Worm (Caenorhabditis elegans) whole organism, L2 larva: ENCODE measurements around the gene srw-133.

Experiments used
- C34F6.9 ChIP-seq: fragments of 150-350 bp; optimal IDR thresholded peaks from 2 replicates; lab custom pipeline; 2014; ENCODE audit warnings: missing biosample characterization, missing genetic modification characterization
- F13H6.1 ChIP-seq: sonication (generic microtip); optimal IDR thresholded peaks from 2 replicates; lab custom pipeline; 2016; ENCODE audit warnings: missing genetic modification characterization, missing compliant biosample characterization
- R02D3.7 ChIP-seq: fragments of 150-350 bp; optimal IDR thresholded peaks from 2 replicates; lab custom pipeline; 2014; ENCODE audit warnings: missing biosample characterization, missing genetic modification characterization
- Y55F3AM.14 ChIP-seq: fragments of 200-800 bp; sonication (Bioruptor generic); optimal IDR thresholded peaks from 2 replicates; lab custom pipeline; 2018; ENCODE audit warnings: mild to moderate bottlenecking, missing genetic modification characterization, missing compliant biosample characterization
- ZK546.5 ChIP-seq: sonication (generic microtip); optimal IDR thresholded peaks from 2 replicates; lab custom pipeline; 2017; ENCODE audit warnings: missing biosample characterization, missing genetic modification characterization
- alr-1 ChIP-seq: fragments of 150-350 bp; optimal IDR thresholded peaks from 2 replicates; lab custom pipeline; 2014; ENCODE audit warnings: missing biosample characterization, missing genetic modification characterization
- aly-2 ChIP-seq: fragments of 150-350 bp; optimal IDR thresholded peaks from 2 replicates; lab custom pipeline; 2014; ENCODE audit warnings: missing biosample characterization, missing genetic modification characterization
- ama-1 ChIP-seq: fragments of 150-350 bp; optimal IDR thresholded peaks from 2 replicates; lab custom pipeline; 2018; ENCODE audit warnings: inconsistent platforms
- blmp-1 ChIP-seq: sonication (generic microtip); optimal IDR thresholded peaks from 2 replicates; lab custom pipeline; 2017; ENCODE audit warnings: missing genetic modification characterization, mild to moderate bottlenecking, missing compliant biosample characterization, antibody characterized with exemption, moderate library complexity; ENCODE audit not compliant: insufficient read depth
- ceh-16 ChIP-seq: fragments of 150-350 bp; optimal IDR thresholded peaks from 2 replicates; lab custom pipeline; 2014; ENCODE audit warnings: missing biosample characterization, missing genetic modification characterization
- ceh-82 ChIP-seq: fragments of 150-350 bp; optimal IDR thresholded peaks from 2 replicates; lab custom pipeline; 2014; ENCODE audit warnings: missing biosample characterization, missing genetic modification characterization
- crh-2 ChIP-seq: sonication (generic microtip); optimal IDR thresholded peaks from 2 replicates; lab custom pipeline; 2017; ENCODE audit warnings: missing biosample characterization, missing genetic modification characterization
- dmd-4 ChIP-seq: sonication (generic microtip); optimal IDR thresholded peaks from 2 replicates; lab custom pipeline; 2017; ENCODE audit warnings: missing biosample characterization, missing genetic modification characterization
- egl-27 ChIP-seq: sonication (generic microtip); optimal IDR thresholded peaks from 3 replicates; lab custom pipeline; 2017; ENCODE audit warnings: missing biosample characterization, missing genetic modification reagents, missing genetic modification characterization
- elt-1 ChIP-seq: fragments of 150-350 bp; optimal IDR thresholded peaks from 2 replicates; lab custom pipeline; 2014; ENCODE audit warnings: missing biosample characterization, missing genetic modification characterization
- elt-3 ChIP-seq: sonication (generic microtip); optimal IDR thresholded peaks from 2 replicates; lab custom pipeline; 2017; ENCODE audit warnings: missing biosample characterization, missing genetic modification characterization
- fos-1 ChIP-seq: fragments of 150-350 bp; optimal IDR thresholded peaks from 2 replicates; lab custom pipeline; 2014; ENCODE audit warnings: missing biosample characterization, missing genetic modification characterization
- gmeb-1 ChIP-seq: fragments of 150-350 bp; optimal IDR thresholded peaks from 2 replicates; lab custom pipeline; 2014; ENCODE audit warnings: missing biosample characterization, missing genetic modification characterization
- lin-11 ChIP-seq: fragments of 150-350 bp; sonication (generic microtip); optimal IDR thresholded peaks from 2 replicates; lab custom pipeline; 2014; ENCODE audit warnings: missing biosample characterization, missing genetic modification characterization, inconsistent platforms, mixed read lengths
- lin-13 ChIP-seq: fragments of 150-350 bp; optimal IDR thresholded peaks from 2 replicates; lab custom pipeline; 2014; ENCODE audit warnings: missing biosample characterization, missing genetic modification reagents, missing genetic modification characterization
- lin-39 ChIP-seq: fragments of 150-350 bp; optimal IDR thresholded peaks from 2 replicates; lab custom pipeline; 2014; ENCODE audit warnings: missing biosample characterization, missing genetic modification reagents, missing genetic modification characterization
- lsy-2 ChIP-seq, 2 experiments: fragments of 150-350 bp in 1 of 2; sonication (generic microtip) in 1 of 2; optimal IDR thresholded peaks; 2 replicates each; lab custom pipeline; 2014 to 2017; ENCODE audit warnings: missing biosample characterization in 2 of 2, missing genetic modification characterization in 2 of 2
- mab-5 ChIP-seq: fragments of 150-350 bp; optimal IDR thresholded peaks from 2 replicates; lab custom pipeline; 2014; ENCODE audit warnings: missing biosample characterization, missing genetic modification characterization
- mbf-1 ChIP-seq: sonication (generic microtip); optimal IDR thresholded peaks from 2 replicates; lab custom pipeline; 2017; ENCODE audit warnings: missing biosample characterization, missing genetic modification characterization
- mdl-1 ChIP-seq, 2 experiments: fragments of 150-350 bp in 1 of 2; sonication (generic microtip) in 1 of 2; optimal IDR thresholded peaks; 2 replicates each; lab custom pipeline; 2017; ENCODE audit warnings: missing biosample characterization in 2 of 2, missing genetic modification characterization in 2 of 2
- nhr-10 ChIP-seq: sonication (generic microtip); optimal IDR thresholded peaks from 2 replicates; lab custom pipeline; 2017; ENCODE audit warnings: missing biosample characterization, missing genetic modification characterization
- nhr-11 ChIP-seq: fragments of 150-350 bp; optimal IDR thresholded peaks from 2 replicates; lab custom pipeline; 2014; ENCODE audit warnings: missing biosample characterization, missing genetic modification characterization
- nhr-12 ChIP-seq: fragments of 150-350 bp; optimal IDR thresholded peaks from 2 replicates; lab custom pipeline; 2014; ENCODE audit warnings: missing biosample characterization, missing genetic modification characterization
- nhr-129 ChIP-seq: fragments of 150-350 bp; optimal IDR thresholded peaks from 2 replicates; lab custom pipeline; 2014; ENCODE audit warnings: missing biosample characterization, missing genetic modification characterization
- nhr-21 ChIP-seq: fragments of 150-350 bp; optimal IDR thresholded peaks from 2 replicates; lab custom pipeline; 2014; ENCODE audit warnings: missing biosample characterization, missing genetic modification characterization
- nhr-23 ChIP-seq: fragments of 150-350 bp; optimal IDR thresholded peaks from 2 replicates; lab custom pipeline; 2014; ENCODE audit warnings: missing biosample characterization, missing genetic modification reagents, missing genetic modification characterization
- nhr-237 ChIP-seq: fragments of 150-350 bp; optimal IDR thresholded peaks from 2 replicates; lab custom pipeline; 2014; ENCODE audit warnings: missing biosample characterization, missing genetic modification characterization
- nhr-25 ChIP-seq: fragments of 150-350 bp; sonication (generic microtip); optimal IDR thresholded peaks from 3 replicates; lab custom pipeline; 2014; ENCODE audit warnings: missing biosample characterization, missing genetic modification characterization
- nhr-6 ChIP-seq: fragments of 150-350 bp; optimal IDR thresholded peaks from 2 replicates; lab custom pipeline; 2014; ENCODE audit warnings: missing biosample characterization, missing genetic modification characterization
- nhr-77 ChIP-seq: fragments of 150-350 bp; optimal IDR thresholded peaks from 2 replicates; lab custom pipeline; 2014; ENCODE audit warnings: missing biosample characterization, missing genetic modification characterization
- peb-1 ChIP-seq: fragments of 150-350 bp; optimal IDR thresholded peaks from 2 replicates; lab custom pipeline; 2014; ENCODE audit warnings: missing biosample characterization, missing genetic modification characterization
- sem-4 ChIP-seq: fragments of 150-350 bp; optimal IDR thresholded peaks from 2 replicates; lab custom pipeline; 2014; ENCODE audit warnings: missing biosample characterization, missing genetic modification reagents, missing genetic modification characterization
- skn-1 ChIP-seq: sonication (generic microtip); optimal IDR thresholded peaks from 2 replicates; lab custom pipeline; 2017; ENCODE audit warnings: missing biosample characterization, missing genetic modification characterization
- sma-3 ChIP-seq: sonication (generic microtip); optimal IDR thresholded peaks from 2 replicates; lab custom pipeline; 2016; ENCODE audit warnings: missing genetic modification reagents, missing genetic modification characterization, missing compliant biosample characterization
- sma-9 ChIP-seq, 2 experiments: fragments of 150-350 bp in 1 of 2; sonication (generic microtip) in 1 of 2; optimal IDR thresholded peaks; 2 replicates each; lab custom pipeline; 2014 to 2016; ENCODE audit warnings: missing genetic modification characterization in 2 of 2, mild to moderate bottlenecking in 1 of 2, missing biosample characterization in 1 of 2, missing compliant biosample characterization in 1 of 2, missing genetic modification reagents in 1 of 2, moderate library complexity in 1 of 2
- snpc-4 ChIP-seq: fragments of 150-350 bp; optimal IDR thresholded peaks from 2 replicates; lab custom pipeline; 2014; ENCODE audit warnings: missing biosample characterization, missing genetic modification characterization
- unc-39 ChIP-seq: fragments of 150-350 bp; optimal IDR thresholded peaks from 2 replicates; lab custom pipeline; 2014; ENCODE audit warnings: missing biosample characterization, missing genetic modification characterization
- unc-55 ChIP-seq: fragments of 150-350 bp; sonication (generic microtip); optimal IDR thresholded peaks from 3 replicates; lab custom pipeline; 2014; ENCODE audit warnings: missing biosample characterization, missing genetic modification reagents, missing genetic modification characterization
- unc-62 ChIP-seq: fragments of 150-350 bp; optimal IDR thresholded peaks from 2 replicates; lab custom pipeline; 2014; ENCODE audit warnings: missing biosample characterization, missing genetic modification reagents, missing genetic modification characterization
- zag-1 ChIP-seq: fragments of 150-350 bp; optimal IDR thresholded peaks from 2 replicates; lab custom pipeline; 2014; ENCODE audit warnings: missing biosample characterization, missing genetic modification characterization
- ztf-1 ChIP-seq: fragments of 200-800 bp; sonication (Bioruptor generic); conservative IDR thresholded peaks from 2 replicates; pipeline ENCODE4 v1.3.6; 2022; ENCODE audit warnings: missing genetic modification characterization, missing compliant biosample characterization
- ztf-11 ChIP-seq: sonication (generic microtip); optimal IDR thresholded peaks from 2 replicates; lab custom pipeline; 2017; ENCODE audit warnings: missing biosample characterization, missing genetic modification characterization
- ztf-4 ChIP-seq: fragments of 150-350 bp; optimal IDR thresholded peaks from 2 replicates; lab custom pipeline; 2014; ENCODE audit warnings: missing biosample characterization, missing genetic modification characterization

srw-133 gene

ce11 chrV:4138688-4139087 is 24.2 kb upstream of the srw-133 start, which contains the start of gene lgc-29:
TSS of gene lgc-29 (plus strand) at chrV:4138988.
- no peak for TF ChIP-seq nhr-23 (tag; lab: Kevin White, UChicago)

ce11 chrV:4134728-4135127 is 20.2 kb upstream of the srw-133 start, which contains the start of gene lgc-1:
TSS of gene lgc-1 (plus strand) at chrV:4135028.
- TF ChIP-seq peb-1 (tag; lab: Kevin White, UChicago), result no peak
- no peak for TF ChIP-seq ceh-82
- no peak for TF ChIP-seq elt-1 (tag; lab: Kevin White, UChicago)
- TF ChIP-seq nhr-6, result no peak
- no peak for TF ChIP-seq mbf-1 (tag; lab: Kevin White, UChicago)
- TF ChIP-seq nhr-12 (tag; lab: Kevin White, UChicago), result no peak
- no peak for TF ChIP-seq elt-3 (tag; lab: Kevin White, UChicago)
- no peak for TF ChIP-seq ztf-4
- no peak for TF ChIP-seq mdl-1 (tag; optimal IDR thresholded peaks at IDR 0.05; lab: Kevin White, UChicago)
- TF ChIP-seq nhr-237 (tag; lab: Kevin White, UChicago), result no peak
- TF ChIP-seq ztf-11 (tag; lab: Kevin White, UChicago), result no peak
- no peak for TF ChIP-seq nhr-10
- TF ChIP-seq aly-2 (tag; lab: Kevin White, UChicago), result no peak

ce11 chrV:4131471-4131939 is 17.0 kb upstream of the srw-133 start, which contains the start of gene nhr-57:
TSS of gene nhr-57 (plus strand) at chrV:4131889.
- TF ChIP-seq ceh-16 (tag; lab: Kevin White, UChicago), result no peak
- peak; percentile 86 for TF ChIP-seq Y55F3AM.14 (GFP tag; lab: Kevin White, UChicago)
- TF ChIP-seq nhr-21 (tag; lab: Kevin White, UChicago), result peak; percentile 87
- peak; percentile 89 for TF ChIP-seq sma-3 (GFP tag; lab: Kevin White, UChicago)
- no peak for TF ChIP-seq lin-11 (tag; lab: Kevin White, UChicago)
- no peak for TF ChIP-seq ztf-1 (GFP tag; lab: Robert Waterston, UW)
- TF ChIP-seq nhr-6, result peak; percentile 67
- TF ChIP-seq zag-1 (tag; lab: Kevin White, UChicago), result no peak
- peak; percentile 96 for TF ChIP-seq nhr-129 (tag; lab: Kevin White, UChicago)
- peak; percentile 82 for TF ChIP-seq F13H6.1 (tag; lab: Kevin White, UChicago)
- no peak for TF ChIP-seq nhr-12 (tag; lab: Kevin White, UChicago)
- no peak for TF ChIP-seq mbf-1 (tag; lab: Kevin White, UChicago)
- TF ChIP-seq ztf-11 (tag; lab: Kevin White, UChicago), result no peak
- no peak for TF ChIP-seq nhr-23 (tag; lab: Kevin White, UChicago)
- no peak for TF ChIP-seq elt-1 (tag; lab: Kevin White, UChicago)
- no peak for TF ChIP-seq lin-39
- TF ChIP-seq nhr-11 (tag; lab: Kevin White, UChicago), result no peak
- TF ChIP-seq ceh-82, result no peak
- TF ChIP-seq C34F6.9, result peak; percentile 51
- peak in 1 of 2 experiments; percentile 40 for TF ChIP-seq mdl-1 (tag; optimal IDR thresholded peaks at IDR 0.05; lab: Kevin White, UChicago)
- peak; percentile 51 for TF ChIP-seq crh-2 (tag; lab: Kevin White, UChicago)
- peak; percentile 72 for TF ChIP-seq skn-1 (tag; lab: Kevin White, UChicago)
- TF ChIP-seq ZK546.5 (tag; lab: Kevin White, UChicago), result no peak
- TF ChIP-seq alr-1 (tag; lab: Kevin White, UChicago), result no peak
- TF ChIP-seq fos-1 (tag; lab: Kevin White, UChicago), result peak; percentile 73
- TF ChIP-seq lsy-2 (tag; optimal IDR thresholded peaks at IDR 0.05; lab: Kevin White, UChicago), result no peak
- TF ChIP-seq unc-62 (GFP tag; lab: Kevin White, UChicago), result no peak
- no peak for TF ChIP-seq ztf-4
- peak; percentile 60 for TF ChIP-seq egl-27 (tag; lab: Kevin White, UChicago)
- no peak for TF ChIP-seq peb-1 (tag; lab: Kevin White, UChicago)
- peak; percentile 61 for TF ChIP-seq sem-4
- peak; percentile 93 for TF ChIP-seq sma-9 (GFP tag; optimal IDR thresholded peaks at IDR 0.05; lab: Kevin White, UChicago)
- no peak for TF ChIP-seq sma-9 (tag; optimal IDR thresholded peaks at IDR 0.05; lab: Kevin White, UChicago)
- no peak for TF ChIP-seq R02D3.7 (tag; lab: Kevin White, UChicago)
- TF ChIP-seq aly-2 (tag; lab: Kevin White, UChicago), result no peak
- peak; percentile 72 for TF ChIP-seq blmp-1 (tag; lab: Kevin White, UChicago)
- peak; percentile 19 for TF ChIP-seq unc-55 (GFP tag; lab: Kevin White, UChicago)
- no peak for TF ChIP-seq mab-5 (tag; lab: Kevin White, UChicago)
- TF ChIP-seq ama-1 (lab: Kevin White, UChicago), result no peak
- TF ChIP-seq unc-39, result no peak
- no peak for TF ChIP-seq dmd-4
- no peak for TF ChIP-seq nhr-10
- no peak for TF ChIP-seq nhr-77 (tag; lab: Kevin White, UChicago)
- TF ChIP-seq lin-13, result peak; percentile 31
- TF ChIP-seq nhr-25 (tag; lab: Kevin White, UChicago), result peak; percentile 86
- TF ChIP-seq gmeb-1, result peak; percentile 62
- TF ChIP-seq snpc-4 (tag; lab: Kevin White, UChicago), result no peak
- TF ChIP-seq nhr-237 (tag; lab: Kevin White, UChicago), result no peak
- TF ChIP-seq elt-3 (tag; lab: Kevin White, UChicago), result no peak
- TF ChIP-seq, all 48 proteins: peak for 19
